Worm (Caenorhabditis elegans) whole organism, young adult: ENCODE data around the gene srx-114.

Experiments
- C06A6.2 ChIP-seq: fragments of 200-800 bp; sonication (Bioruptor generic); conservative IDR thresholded peaks from 2 replicates; pipeline ENCODE4 v1.3.6; 2022; ENCODE audit warnings: missing genetic modification characterization, missing compliant biosample characterization
- F23B12.7 ChIP-seq: sonication (generic microtip); optimal IDR thresholded peaks from 2 replicates; lab custom pipeline; 2017; ENCODE audit warnings: missing genetic modification characterization, mild to moderate bottlenecking, missing compliant biosample characterization, antibody characterized with exemption, moderate library complexity; ENCODE audit not compliant: insufficient read depth
- F33H1.4 ChIP-seq: fragments of 200-800 bp; sonication (Bioruptor generic); IDR thresholded peaks from 2 replicates; pipeline ENCODE4 v1.3.6; 2022; ENCODE audit warnings: missing genetic modification reagents, missing genetic modification characterization, missing compliant biosample characterization
- F39B2.1 ChIP-seq: fragments of 200-800 bp; sonication (Bioruptor generic); IDR thresholded peaks from 2 replicates; pipeline ENCODE4 v1.3.6; 2022; ENCODE audit warnings: missing genetic modification reagents, missing genetic modification characterization, missing compliant biosample characterization
- F49E8.2 ChIP-seq: sonication (generic microtip); optimal IDR thresholded peaks from 3 replicates; lab custom pipeline; 2017; ENCODE audit warnings: missing genetic modification characterization, mild to moderate bottlenecking, missing compliant biosample characterization, antibody characterized with exemption, moderate library complexity; ENCODE audit not compliant: insufficient read depth
- F52B5.7 ChIP-seq: sonication (generic microtip); optimal IDR thresholded peaks from 2 replicates; lab custom pipeline; 2016; ENCODE audit warnings: mild to moderate bottlenecking, missing genetic modification characterization, missing compliant biosample characterization
- F55B11.4 ChIP-seq: sonication (generic microtip); optimal IDR thresholded peaks from 2 replicates; lab custom pipeline; 2016; ENCODE audit warnings: missing compliant biosample characterization, missing genetic modification characterization, borderline replicate concordance; ENCODE audit not compliant: insufficient read depth
- atf-7 ChIP-seq: sonication (generic microtip); optimal IDR thresholded peaks from 2 replicates; lab custom pipeline; 2017; ENCODE audit warnings: mild to moderate bottlenecking, missing genetic modification characterization, missing compliant biosample characterization
- attf-5 ChIP-seq: fragments of 200-800 bp; sonication (Bioruptor generic); optimal IDR thresholded peaks from 2 replicates; lab custom pipeline; 2018; ENCODE audit warnings: mild to moderate bottlenecking, missing genetic modification characterization, missing compliant biosample characterization
- cebp-1 ChIP-seq, 2 experiments: fragments of 200-800 bp in 1 of 2; sonication (Bioruptor generic) in 1 of 2; sonication (generic microtip) in 1 of 2; IDR thresholded peaks in 1 of 2; optimal IDR thresholded peaks in 1 of 2; 2 replicates each; pipeline versions ENCODE4 v1.3.6 to Lab custom; 2017 to 2022; ENCODE audit warnings: missing compliant biosample characterization in 2 of 2, missing genetic modification characterization in 2 of 2, mild to moderate bottlenecking in 1 of 2, missing genetic modification reagents in 1 of 2, moderate library complexity in 1 of 2
- ceh-58 ChIP-seq: fragments of 200-800 bp; sonication (Bioruptor generic); IDR thresholded peaks from 2 replicates; pipeline ENCODE4 v1.3.6; 2022; ENCODE audit warnings: missing genetic modification characterization, missing compliant biosample characterization
- die-1 ChIP-seq: sonication (generic microtip); optimal IDR thresholded peaks from 2 replicates; lab custom pipeline; 2016; ENCODE audit warnings: missing genotype, mild to moderate bottlenecking, missing genetic modification characterization, missing compliant biosample characterization
- dox-1 ChIP-seq: fragments of 200-800 bp; sonication (Bioruptor generic); IDR thresholded peaks from 2 replicates; pipeline ENCODE4 v1.3.6; 2022; ENCODE audit warnings: missing genetic modification reagents, missing genetic modification characterization, missing compliant biosample characterization
- egl-44 ChIP-seq: fragments of 200-800 bp; sonication (Bioruptor generic); IDR thresholded peaks from 2 replicates; pipeline ENCODE4 v1.3.6; 2022; ENCODE audit warnings: missing genetic modification reagents, missing genetic modification characterization, missing compliant biosample characterization
- ekl-4 ChIP-seq: fragments of 200-800 bp; sonication (Bioruptor generic); IDR thresholded peaks from 2 replicates; pipeline ENCODE4 v1.3.6; 2022; ENCODE audit warnings: missing genetic modification reagents, missing genetic modification characterization, missing compliant biosample characterization
- hlh-12 ChIP-seq: sonication (generic microtip); optimal IDR thresholded peaks from 2 replicates; lab custom pipeline; 2016; ENCODE audit warnings: missing genetic modification characterization, missing compliant biosample characterization
- hlh-26 ChIP-seq: fragments of 200-800 bp; sonication (Bioruptor generic); conservative IDR thresholded peaks from 2 replicates; pipeline ENCODE4 v1.3.6; 2022; ENCODE audit warnings: missing genetic modification reagents, missing genetic modification characterization, missing compliant biosample characterization
- let-607 ChIP-seq, 2 experiments: fragments of 200-800 bp in 1 of 2; sonication (Bioruptor generic) in 1 of 2; sonication (generic microtip) in 1 of 2; optimal IDR thresholded peaks; 2 replicates each; lab custom pipeline; 2016 to 2018; ENCODE audit warnings: mild to moderate bottlenecking in 2 of 2, missing compliant biosample characterization in 2 of 2, missing genetic modification characterization in 2 of 2, moderate library complexity in 2 of 2, missing genotype in 1 of 2
- mxl-1 ChIP-seq: sonication (generic microtip); optimal IDR thresholded peaks from 2 replicates; lab custom pipeline; 2016; ENCODE audit warnings: missing genetic modification characterization, missing compliant biosample characterization
- nfya-1 ChIP-seq: sonication (generic microtip); optimal IDR thresholded peaks from 2 replicates; lab custom pipeline; 2017; ENCODE audit warnings: antibody characterized with exemption, missing compliant biosample characterization, missing genetic modification characterization, borderline replicate concordance; ENCODE audit not compliant: insufficient read depth
- pha-4 ChIP-seq: fragments of 150-350 bp; sonication (generic microtip); optimal IDR thresholded peaks from 2 replicates; lab custom pipeline; 2014; ENCODE audit warnings: missing biosample characterization, missing genetic modification reagents, missing genetic modification characterization
- repo-1 ChIP-seq: sonication (generic microtip); optimal IDR thresholded peaks from 2 replicates; lab custom pipeline; 2017; ENCODE audit warnings: mild to moderate bottlenecking, missing genetic modification characterization, missing compliant biosample characterization
- sdz-38 ChIP-seq: sonication (generic microtip); optimal IDR thresholded peaks from 2 replicates; lab custom pipeline; 2016; ENCODE audit warnings: missing genotype, missing genetic modification characterization, missing compliant biosample characterization
- snpc-1.1 ChIP-seq: sonication (generic microtip); optimal IDR thresholded peaks from 2 replicates; lab custom pipeline; 2017; ENCODE audit warnings: missing genetic modification characterization, mild to moderate bottlenecking, missing compliant biosample characterization, antibody characterized with exemption, moderate library complexity, missing genotype, missing genetic modification reagents; ENCODE audit not compliant: insufficient read depth
- snpc-1.3 ChIP-seq: sonication (generic microtip); optimal IDR thresholded peaks from 2 replicates; lab custom pipeline; 2017; ENCODE audit warnings: missing genetic modification characterization, mild to moderate bottlenecking, missing compliant biosample characterization, antibody characterized with exemption, moderate library complexity, missing genotype, missing genetic modification reagents; ENCODE audit not compliant: insufficient read depth
- tbp1 ChIP-seq: fragments of 200-800 bp; sonication (Bioruptor generic); optimal IDR thresholded peaks from 2 replicates; lab custom pipeline; 2018; ENCODE audit warnings: mild to moderate bottlenecking, missing genetic modification characterization, missing compliant biosample characterization
- ztf-6 ChIP-seq: fragments of 200-800 bp; sonication (Bioruptor generic); IDR thresholded peaks from 2 replicates; pipeline ENCODE4 v1.3.6; 2022; ENCODE audit warnings: missing genetic modification reagents, missing genetic modification characterization, missing compliant biosample characterization

Gene srx-114

DNA sequence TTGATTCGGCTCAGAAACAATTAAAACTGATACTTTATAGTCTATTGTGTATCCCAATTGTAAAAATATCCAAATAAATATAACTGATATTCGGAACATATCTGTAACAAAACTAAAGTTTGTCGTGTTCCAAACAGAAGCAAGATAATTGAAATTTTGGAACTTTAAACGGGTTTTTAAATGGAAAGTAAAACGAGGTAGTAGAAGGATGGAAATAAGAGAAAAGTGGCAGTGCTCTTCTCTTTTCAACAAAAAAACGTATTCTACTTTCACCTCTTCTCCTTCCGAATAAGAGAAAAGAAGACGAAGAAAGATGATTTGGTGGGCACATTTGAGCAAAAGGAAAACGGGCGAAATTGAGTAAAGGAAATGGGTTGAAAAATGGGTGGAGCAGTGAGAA lies 13.5 kb upstream of the srx-114 start, which contains the start of gene nmr-1:
TSS of gene nmr-1 (minus strand) at position 101 of the 400 bp plus-strand sequence.
- TF ChIP-seq F33H1.4 (GFP tag; lab: Robert Waterston, UW), result no peak
- TF ChIP-seq snpc-1.1 (tag; lab: Kevin White, UChicago), result no peak
- TF ChIP-seq dox-1 (GFP tag; lab: Robert Waterston, UW), result no peak
- no peak for TF ChIP-seq sdz-38 (tag; lab: Kevin White, UChicago)
- no peak for TF ChIP-seq egl-44 (GFP tag; lab: Robert Waterston, UW)
- no peak for TF ChIP-seq F23B12.7 (tag; lab: Kevin White, UChicago)
- no peak for TF ChIP-seq hlh-12 (tag; lab: Kevin White, UChicago)
- no peak for TF ChIP-seq hlh-26

- TF ChIP-seq F49E8.2 (tag; lab: Kevin White, UChicago) (no peak), ekl-4 (no peak)
Measured at ce11 chrII:5437586-5437985, 4.6 kb upstream of the srx-114 start, which contains the start of gene F07F6.1. F07F6.1 (plus strand) TSS chrII:5437886.

DNA sequence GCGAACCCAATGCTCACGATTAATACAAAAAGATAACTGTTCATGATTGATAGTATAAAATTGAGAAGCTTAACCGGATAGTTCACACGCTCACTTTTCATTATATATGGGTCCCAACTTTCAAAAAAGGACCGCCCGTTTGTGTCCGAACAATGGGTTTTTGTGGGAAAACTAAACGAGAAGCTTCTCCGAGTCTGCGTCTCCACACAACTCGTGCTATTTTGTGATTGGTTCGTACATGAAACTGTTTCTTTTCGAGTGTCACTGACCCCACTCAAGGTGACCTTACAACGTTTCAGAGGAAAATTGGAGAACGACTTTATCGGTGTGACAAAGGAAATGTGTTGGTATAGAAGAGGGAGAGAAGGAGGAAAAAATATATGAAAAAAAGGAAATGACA lies 3.9 kb upstream of the srx-114 start, which contains the start of gene dct-5:
TSS of gene dct-5 (minus strand) at position 101 of the 400 bp plus-strand sequence.
- TF ChIP-seq pha-4 (tag; lab: Kevin White, UChicago) (no peak), F23B12.7 (tag; lab: Kevin White, UChicago) (no peak), hlh-26 (no peak), attf-5 (GFP tag; lab: Kevin White, UChicago) (no peak), nfya-1 (tag; lab: Kevin White, UChicago) (no peak), repo-1 (tag; lab: Kevin White, UChicago) (no peak), atf-7 (tag; lab: Kevin White, UChicago) (no peak), C06A6.2 (GFP tag; lab: Robert Waterston, UW) (no peak)

DNA sequence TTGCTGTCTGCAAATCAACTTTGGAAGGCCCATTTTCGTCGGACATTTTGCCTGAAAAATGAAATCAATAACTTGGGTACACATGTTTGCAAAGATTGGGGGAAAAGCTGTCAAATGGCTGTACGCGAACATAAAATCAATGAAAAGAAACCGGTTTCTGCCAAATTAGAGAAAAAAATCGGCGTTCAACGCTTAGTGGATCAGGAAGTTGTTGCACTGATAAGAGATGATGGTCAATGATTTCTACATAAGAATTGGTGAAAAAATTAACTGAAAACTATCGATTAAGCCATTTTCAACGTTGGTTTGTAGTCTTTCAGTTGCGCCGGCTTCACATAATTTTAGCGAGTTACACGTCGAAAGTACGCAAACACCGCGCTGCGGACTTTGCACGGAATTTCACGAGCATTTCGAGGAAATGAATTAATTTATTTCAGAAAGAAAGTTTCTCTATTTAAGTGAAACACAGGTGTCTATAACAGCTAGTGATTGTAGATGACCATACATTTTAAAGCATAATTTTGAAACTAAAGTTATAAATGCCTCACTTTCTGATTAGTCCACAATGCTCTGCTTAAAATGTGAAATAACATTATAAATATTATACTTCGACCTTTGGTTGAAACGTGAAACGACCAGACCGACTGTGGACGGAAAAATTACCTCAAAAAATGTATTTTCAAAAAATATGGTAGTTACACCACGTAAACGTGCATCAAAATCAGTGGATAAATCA lies 3.3 kb downstream of the srx-114 start, which contains the start of the genes F07F6.4 and F07F6.2:
TSS of gene F07F6.4 (minus strand) at position 51 of the 736 bp plus-strand sequence.
TSS of gene F07F6.2 (plus strand) at position 686 of the 736 bp plus-strand sequence.
- TF ChIP-seq ztf-6 (GFP tag; lab: Robert Waterston, UW) (no peak), ceh-58 (GFP tag; lab: Robert Waterston, UW) (no peak), F52B5.7 (tag; lab: Kevin White, UChicago) (no peak), attf-5 (GFP tag; lab: Kevin White, UChicago) (peak; percentile 14), snpc-1.3 (tag; lab: Kevin White, UChicago) (no peak), tbp1 (GFP tag; lab: Kevin White, UChicago) (no peak), let-607 (tag; optimal IDR thresholded peaks at IDR 0.05; lab: Kevin White, UChicago) (peak; percentile 89 to 94)

- no peak for TF ChIP-seq die-1 (tag; lab: Kevin White, UChicago)
- TF ChIP-seq cebp-1 (GFP tag; IDR thresholded peaks at IDR 0.05; lab: Robert Waterston, UW), result peak; percentile 58
- TF ChIP-seq cebp-1 (tag; optimal IDR thresholded peaks at IDR 0.05; lab: Kevin White, UChicago), result peak; percentile 68
- TF ChIP-seq F39B2.1 (GFP tag; lab: Robert Waterston, UW), result no peak
- no peak for TF ChIP-seq mxl-1 (tag; lab: Kevin White, UChicago)
- TF ChIP-seq dox-1 (GFP tag; lab: Robert Waterston, UW), result no peak
- TF ChIP-seq hlh-12 (tag; lab: Kevin White, UChicago), result no peak
- no peak for TF ChIP-seq F55B11.4 (tag; lab: Kevin White, UChicago)
Measured at ce11 chrII:5426470-5426869, 6.5 kb downstream of the srx-114 start.
